Worm (Caenorhabditis elegans) whole organism, L3 larva: ENCODE data around the gene mlt-8.

Experiments used
- ZK546.5 ChIP-seq: sonication (generic microtip); optimal IDR thresholded peaks from 2 replicates; lab custom pipeline; 2017; ENCODE audit warnings: missing biosample characterization, missing genetic modification characterization
- ama-1 ChIP-seq: fragments of 150-350 bp; optimal IDR thresholded peaks from 2 replicates; lab custom pipeline; 2018
- ceh-82 ChIP-seq: fragments of 150-350 bp; optimal IDR thresholded peaks from 2 replicates; lab custom pipeline; 2014; ENCODE audit warnings: missing biosample characterization, missing genetic modification characterization
- elt-3 ChIP-seq, 3 experiments: fragments of 150-350 bp in 1 of 3; sonication (generic microtip) in 2 of 3; optimal IDR thresholded peaks; 2 replicates in 2 of 3; 4 replicates in 1 of 3; lab custom pipeline; 2014 to 2017; ENCODE audit warnings: missing biosample characterization in 3 of 3, missing genetic modification characterization in 3 of 3
- jun-1 ChIP-seq: fragments of 150-350 bp; optimal IDR thresholded peaks from 2 replicates; lab custom pipeline; 2014; ENCODE audit warnings: missing biosample characterization, missing genetic modification reagents, missing genetic modification characterization
- lsy-12 ChIP-seq: sonication (generic microtip); optimal IDR thresholded peaks from 2 replicates; lab custom pipeline; 2016; ENCODE audit warnings: mild to moderate bottlenecking, missing genetic modification characterization, missing compliant biosample characterization
- mdl-1 ChIP-seq: fragments of 150-350 bp; optimal IDR thresholded peaks from 2 replicates; lab custom pipeline; 2014; ENCODE audit warnings: missing biosample characterization, missing genetic modification characterization
- nfya-1 ChIP-seq: sonication (generic microtip); optimal IDR thresholded peaks from 2 replicates; lab custom pipeline; 2017; ENCODE audit warnings: missing genetic modification characterization, mild to moderate bottlenecking, missing compliant biosample characterization, antibody characterized with exemption, moderate library complexity; ENCODE audit not compliant: insufficient read depth
- nhr-28 ChIP-seq: fragments of 150-350 bp; optimal IDR thresholded peaks from 2 replicates; lab custom pipeline; 2014; ENCODE audit warnings: missing biosample characterization, missing genetic modification characterization
- pqm-1 ChIP-seq: fragments of 150-350 bp; optimal IDR thresholded peaks from 2 replicates; lab custom pipeline; 2017; ENCODE audit warnings: missing biosample characterization, missing genetic modification characterization, inconsistent platforms
- tbx-2 ChIP-seq: sonication (generic microtip); optimal IDR thresholded peaks from 2 replicates; lab custom pipeline; 2016; ENCODE audit warnings: mild to moderate bottlenecking, missing genetic modification characterization, missing compliant biosample characterization
- ztf-4 ChIP-seq: fragments of 150-350 bp; optimal IDR thresholded peaks from 2 replicates; lab custom pipeline; 2014; ENCODE audit warnings: missing biosample characterization, missing genetic modification characterization

- TF ChIP-seq nhr-28 (no peak), ztf-4 (tag; lab: Kevin White, UChicago) (no peak), ZK546.5 (tag; lab: Kevin White, UChicago) (no peak), ama-1 (lab: Kevin White, UChicago) (no peak), pqm-1 (tag; lab: Kevin White, UChicago) (no peak), nfya-1 (tag; lab: Kevin White, UChicago) (no peak), mdl-1 (tag; lab: Kevin White, UChicago) (no peak), elt-3 (tag; optimal IDR thresholded peaks at IDR 0.05; lab: Kevin White, UChicago) (no peak), ceh-82 (tag; lab: Kevin White, UChicago) (no peak), jun-1 (tag; lab: Kevin White, UChicago) (no peak), lsy-12 (tag; lab: Kevin White, UChicago) (no peak), tbx-2 (tag; lab: Kevin White, UChicago) (no peak)
These were observed 35.1 kb downstream of the mlt-8 start, which contains the start of gene T27A1.2 for ce11 chrII:536775-537174.
